Worm (Caenorhabditis elegans): ENCODE data around the gene sru-48.

Gene sru-48

DNA sequence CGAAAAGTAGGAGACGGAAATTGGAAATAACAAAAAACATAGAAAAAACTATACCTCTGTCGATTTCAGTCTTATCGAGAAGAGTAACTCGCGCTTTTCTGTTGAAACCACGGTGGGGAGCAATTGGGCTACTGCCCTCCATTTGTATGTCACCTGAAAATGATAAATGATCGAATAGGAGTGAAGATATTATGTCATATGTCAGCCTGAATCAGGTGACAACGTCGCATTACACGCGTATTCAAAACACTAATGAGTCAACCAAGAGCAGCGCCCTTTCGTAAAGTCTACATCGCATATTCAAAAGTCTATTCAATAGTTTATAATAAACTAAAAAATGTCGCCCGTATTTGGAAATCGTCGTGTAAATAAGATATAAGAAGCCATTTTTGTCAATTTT, 27.0 kb upstream of the sru-48 start:
- no peak for TF ChIP-seq ztf-23 (GFP tag; IDR thresholded peaks at IDR 0.05)

DNA sequence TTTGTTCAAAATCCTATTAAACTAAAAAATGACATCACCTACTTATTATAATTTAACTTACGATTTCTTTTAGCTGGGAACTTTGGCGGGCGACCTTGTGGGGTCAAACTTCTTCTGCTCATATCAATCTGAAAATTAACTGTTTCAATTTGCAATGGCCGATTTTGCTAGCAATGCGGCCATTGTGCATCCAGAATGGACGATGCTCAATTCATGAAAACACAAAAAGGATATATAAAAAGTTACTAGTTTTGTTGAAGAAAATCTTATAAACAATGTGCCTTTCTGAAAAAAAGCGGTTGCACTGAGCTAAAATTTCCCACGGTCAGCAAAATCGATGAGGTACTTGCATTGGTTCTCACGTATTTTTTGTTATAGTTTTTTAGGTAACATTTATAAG, 25.7 kb upstream of the sru-48 start, which contains the start of gene C31H2.3:
Gene C31H2.3, minus strand, starts transcription at position 101 of the 400 bp plus-strand sequence.
- no peak for TF ChIP-seq flt-1 (GFP tag; IDR thresholded peaks at IDR 0.05)
- TF ChIP-seq ztf-29 (GFP tag; IDR thresholded peaks at IDR 0.05): no peak
- no peak for TF ChIP-seq ztf-23 (GFP tag; IDR thresholded peaks at IDR 0.05)
- TF ChIP-seq tab-1 (GFP tag; IDR thresholded peaks at IDR 0.05): no peak
- no peak for TF ChIP-seq med-1 (GFP tag; optimal IDR thresholded peaks at IDR 0.05; ENCODE audit: insufficient read depth)
- TF ChIP-seq klf-2 (GFP tag; conservative IDR thresholded peaks at IDR 0.05): no peak
- no peak for TF ChIP-seq T22C8.4 (GFP tag; IDR thresholded peaks at IDR 0.05)
- no peak for TF ChIP-seq ref-1 (GFP tag; conservative IDR thresholded peaks at IDR 0.05)
- no peak for TF ChIP-seq cog-1 (tag; optimal IDR thresholded peaks at IDR 0.05)

DNA sequence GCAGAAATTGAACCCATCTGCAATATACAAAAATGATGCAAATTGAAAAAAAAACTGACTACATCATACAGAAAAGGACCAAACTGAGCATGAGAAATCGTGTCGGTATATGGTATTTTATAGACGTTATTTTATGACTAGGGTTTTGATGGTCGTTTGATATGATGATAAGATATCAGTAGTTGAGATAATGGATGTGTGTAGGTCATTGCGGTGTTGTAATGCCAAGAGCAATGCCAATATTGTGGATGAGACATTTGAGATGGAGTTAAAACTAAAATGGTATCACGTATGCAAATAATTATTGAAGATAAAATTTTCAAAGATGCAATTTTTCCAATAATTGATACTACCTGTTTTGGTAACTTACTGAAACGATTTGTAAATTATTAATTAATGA, 20.3 kb upstream of the sru-48 start, which contains the start of gene C31H2.4:
Gene C31H2.4, minus strand, starts transcription at position 19 of the 400 bp plus-strand sequence.
- no peak for TF ChIP-seq klf-2 (GFP tag; conservative IDR thresholded peaks at IDR 0.05)
- no peak for TF ChIP-seq flt-1 (GFP tag; IDR thresholded peaks at IDR 0.05)
- no peak for TF ChIP-seq cog-1 (tag; optimal IDR thresholded peaks at IDR 0.05)
- no peak for TF ChIP-seq tab-1 (GFP tag; IDR thresholded peaks at IDR 0.05)
- TF ChIP-seq ztf-29 (GFP tag; IDR thresholded peaks at IDR 0.05): no peak
- no peak for TF ChIP-seq ref-1 (GFP tag; conservative IDR thresholded peaks at IDR 0.05)
- TF ChIP-seq T22C8.4 (GFP tag; IDR thresholded peaks at IDR 0.05): no peak
- TF ChIP-seq ztf-23 (GFP tag; IDR thresholded peaks at IDR 0.05): no peak
- TF ChIP-seq med-1 (GFP tag; optimal IDR thresholded peaks at IDR 0.05; ENCODE audit: insufficient read depth): no peak

DNA sequence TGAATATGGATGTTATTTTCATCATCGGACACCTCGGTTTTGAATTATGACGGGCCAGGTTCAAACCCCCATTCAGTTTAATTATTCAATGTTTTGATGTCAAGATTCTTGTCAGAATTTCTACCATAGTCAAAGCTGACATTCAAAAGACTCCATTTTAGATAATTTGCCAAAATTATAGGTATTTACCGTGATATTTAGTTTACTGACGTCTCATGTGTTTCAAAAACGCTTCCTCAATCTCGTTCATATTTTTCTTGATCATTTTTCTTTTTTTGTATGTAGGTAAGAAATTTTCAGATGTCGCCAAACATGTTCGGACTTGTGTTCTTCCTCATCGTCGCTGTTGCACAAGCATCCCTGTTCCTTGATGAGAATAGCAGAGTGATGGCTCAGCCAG, 17.2 kb upstream of the sru-48 start, which contains the start of gene EGAP5.1:
Gene EGAP5.1, plus strand, starts transcription at position 301 of the 400 bp plus-strand sequence.
- TF ChIP-seq ztf-23 (GFP tag; IDR thresholded peaks at IDR 0.05): no peak
- no peak for TF ChIP-seq tab-1 (GFP tag; IDR thresholded peaks at IDR 0.05)
- TF ChIP-seq flt-1 (GFP tag; IDR thresholded peaks at IDR 0.05): no peak
- TF ChIP-seq ztf-29 (GFP tag; IDR thresholded peaks at IDR 0.05): no peak
- no peak for TF ChIP-seq cog-1 (tag; optimal IDR thresholded peaks at IDR 0.05)
- no peak for TF ChIP-seq ref-1 (GFP tag; conservative IDR thresholded peaks at IDR 0.05)
- TF ChIP-seq klf-2 (GFP tag; conservative IDR thresholded peaks at IDR 0.05): no peak
- TF ChIP-seq T22C8.4 (GFP tag; IDR thresholded peaks at IDR 0.05): no peak
- no peak for TF ChIP-seq med-1 (GFP tag; optimal IDR thresholded peaks at IDR 0.05; ENCODE audit: insufficient read depth)

DNA sequence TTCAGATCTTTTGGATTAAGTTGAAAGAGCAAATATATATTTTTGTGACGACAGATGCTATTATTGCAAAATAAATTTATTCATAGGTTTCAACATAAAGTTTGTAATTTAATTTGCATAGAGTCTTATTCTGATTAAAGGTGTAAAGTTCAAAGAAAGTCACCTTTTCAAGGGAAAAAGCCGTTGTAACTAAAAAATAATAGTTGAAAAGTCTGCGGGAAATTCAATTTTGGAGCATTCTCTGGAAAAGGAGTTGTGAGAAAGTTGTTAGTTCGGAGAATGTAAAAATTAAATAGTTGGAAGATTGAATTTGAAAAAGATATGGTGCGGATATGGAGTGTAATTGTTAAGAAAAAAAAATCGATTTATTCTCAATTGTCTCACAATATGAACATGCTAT, 15.9 kb upstream of the sru-48 start:
- TF ChIP-seq klf-2 (GFP tag; conservative IDR thresholded peaks at IDR 0.05): no peak
- TF ChIP-seq tab-1 (GFP tag; IDR thresholded peaks at IDR 0.05): no peak
- no peak for TF ChIP-seq med-1 (GFP tag; optimal IDR thresholded peaks at IDR 0.05; ENCODE audit: insufficient read depth)
- TF ChIP-seq ztf-29 (GFP tag; IDR thresholded peaks at IDR 0.05): no peak
- no peak for TF ChIP-seq ref-1 (GFP tag; conservative IDR thresholded peaks at IDR 0.05)
- TF ChIP-seq cog-1 (tag; optimal IDR thresholded peaks at IDR 0.05): no peak
- no peak for TF ChIP-seq ztf-23 (GFP tag; IDR thresholded peaks at IDR 0.05)
- no peak for TF ChIP-seq T22C8.4 (GFP tag; IDR thresholded peaks at IDR 0.05)
- no peak for TF ChIP-seq flt-1 (GFP tag; IDR thresholded peaks at IDR 0.05)

DNA sequence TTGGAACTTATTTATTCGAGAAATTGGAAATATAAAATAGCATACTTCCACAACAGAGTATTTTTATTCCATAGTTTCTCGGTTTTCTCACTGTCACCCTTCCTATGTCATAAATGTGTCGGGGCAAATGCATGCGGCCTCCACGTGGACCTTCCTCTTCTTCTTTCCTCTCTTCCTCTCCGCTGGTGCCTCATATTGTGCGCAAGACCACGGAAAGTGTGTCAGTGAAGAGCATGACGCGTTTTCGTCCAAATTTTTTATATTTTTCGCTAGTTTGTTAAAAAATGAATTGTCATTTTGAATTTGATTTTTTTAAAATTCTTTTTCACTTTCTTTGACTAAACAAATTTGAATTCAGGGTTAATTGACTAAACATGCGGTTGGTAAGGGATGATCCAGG, 14.9 kb upstream of the sru-48 start, which contains the start of gene mans-3:
Gene mans-3, plus strand, starts transcription at position 359 of the 400 bp plus-strand sequence.
- TF ChIP-seq ztf-29 (GFP tag; IDR thresholded peaks at IDR 0.05) (0 out of 2 replicates have a peak, but pooled peaks have one; percentile 44), tab-1 (GFP tag; IDR thresholded peaks at IDR 0.05) (no peak), ztf-23 (GFP tag; IDR thresholded peaks at IDR 0.05) (peak; percentile 84), ref-1 (GFP tag; conservative IDR thresholded peaks at IDR 0.05) (0 out of 2 replicates have a peak, but pooled peaks have one; percentile 51), T22C8.4 (GFP tag; IDR thresholded peaks at IDR 0.05) (no peak), klf-2 (GFP tag; conservative IDR thresholded peaks at IDR 0.05) (peak; percentile 33; the same call in 1 of the 2 replicates), cog-1 (tag; optimal IDR thresholded peaks at IDR 0.05) (peak; percentile 82), flt-1 (GFP tag; IDR thresholded peaks at IDR 0.05) (peak; percentile 75), med-1 (GFP tag; optimal IDR thresholded peaks at IDR 0.05; ENCODE audit: insufficient read depth) (no peak)

DNA sequence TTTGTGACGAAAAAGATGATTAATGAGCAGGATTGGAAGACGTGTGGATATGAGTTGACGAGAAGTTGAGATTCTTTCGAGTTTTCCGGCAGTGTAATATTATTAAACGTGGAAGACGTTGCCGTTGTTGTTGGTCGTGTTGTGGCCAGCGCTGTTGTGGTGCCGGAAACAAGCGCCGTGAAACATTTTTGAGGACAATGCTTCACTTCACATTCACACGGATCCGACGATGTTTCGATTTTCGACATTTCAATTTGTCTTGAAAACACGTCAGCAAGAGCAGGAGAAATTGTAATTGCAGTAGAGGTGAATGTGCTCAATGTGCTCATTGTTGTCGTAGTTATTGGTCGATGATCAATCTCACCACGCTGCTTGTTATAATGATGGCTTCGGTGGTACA, 11.2 kb upstream of the sru-48 start:
- TF ChIP-seq med-1 (GFP tag; optimal IDR thresholded peaks at IDR 0.05; ENCODE audit: insufficient read depth) (no peak), ref-1 (GFP tag; conservative IDR thresholded peaks at IDR 0.05) (no peak), ztf-23 (GFP tag; IDR thresholded peaks at IDR 0.05) (no peak), cog-1 (tag; optimal IDR thresholded peaks at IDR 0.05) (no peak), ztf-29 (GFP tag; IDR thresholded peaks at IDR 0.05) (no peak), flt-1 (GFP tag; IDR thresholded peaks at IDR 0.05) (no peak), tab-1 (GFP tag; IDR thresholded peaks at IDR 0.05) (no peak), klf-2 (GFP tag; conservative IDR thresholded peaks at IDR 0.05) (no peak), T22C8.4 (GFP tag; IDR thresholded peaks at IDR 0.05) (no peak)

DNA sequence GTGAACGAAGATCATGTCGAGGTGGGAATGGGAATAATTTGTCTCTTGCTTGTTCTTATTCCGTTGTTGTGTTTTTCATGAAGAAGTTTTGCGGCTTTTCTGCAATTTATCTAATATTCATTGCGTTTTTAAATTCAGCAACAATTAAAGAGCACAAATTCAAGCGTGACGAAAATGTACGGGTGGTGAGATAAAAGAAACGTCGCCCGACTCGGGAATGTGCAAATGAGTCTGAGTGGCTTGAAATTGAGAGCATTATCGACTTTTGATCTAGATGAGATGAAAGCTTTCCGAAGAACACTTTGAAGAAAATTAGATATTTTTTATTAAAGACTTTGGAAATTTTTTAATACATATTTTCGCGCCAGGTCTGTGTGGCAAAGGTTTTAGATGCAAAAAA, 8.9 kb upstream of the sru-48 start, which contains the start of gene T03G11.10:
Gene T03G11.10, minus strand, starts transcription at position 101 of the 400 bp plus-strand sequence.
- TF ChIP-seq ztf-23 (GFP tag; IDR thresholded peaks at IDR 0.05) (no peak), med-1 (GFP tag; optimal IDR thresholded peaks at IDR 0.05; ENCODE audit: insufficient read depth) (no peak), ztf-29 (GFP tag; IDR thresholded peaks at IDR 0.05) (no peak), ref-1 (GFP tag; conservative IDR thresholded peaks at IDR 0.05) (no peak), tab-1 (GFP tag; IDR thresholded peaks at IDR 0.05) (no peak), flt-1 (GFP tag; IDR thresholded peaks at IDR 0.05) (no peak), T22C8.4 (GFP tag; IDR thresholded peaks at IDR 0.05) (no peak), klf-2 (GFP tag; conservative IDR thresholded peaks at IDR 0.05) (no peak), cog-1 (tag; optimal IDR thresholded peaks at IDR 0.05) (no peak)

DNA sequence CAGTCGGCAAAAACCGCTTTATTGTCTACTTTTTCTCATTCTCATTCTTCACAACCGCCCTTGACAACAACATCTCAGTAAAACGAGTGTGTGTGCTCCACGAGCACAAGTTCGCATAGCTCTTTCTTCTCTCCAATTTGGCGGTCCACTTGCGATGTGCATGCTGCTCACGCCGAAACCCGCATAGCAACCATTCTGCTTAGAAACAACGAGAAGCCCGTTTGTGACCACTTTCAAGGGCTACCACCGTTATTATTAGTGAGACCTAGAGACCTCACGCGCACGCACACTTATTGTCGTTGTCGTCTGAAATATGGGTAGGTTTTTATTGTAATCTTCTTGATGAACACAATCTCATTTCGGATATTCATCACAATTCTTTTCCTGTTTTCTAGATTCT, 5.7 kb upstream of the sru-48 start, which contains the start of gene zchc-1A:
Gene zchc-1A, plus strand, starts transcription at position 114 of the 400 bp plus-strand sequence.
- no peak for TF ChIP-seq med-1 (GFP tag; optimal IDR thresholded peaks at IDR 0.05; ENCODE audit: insufficient read depth)
- no peak for TF ChIP-seq cog-1 (tag; optimal IDR thresholded peaks at IDR 0.05)
- no peak for TF ChIP-seq ref-1 (GFP tag; conservative IDR thresholded peaks at IDR 0.05)
- TF ChIP-seq T22C8.4 (GFP tag; IDR thresholded peaks at IDR 0.05): no peak
- no peak for TF ChIP-seq ztf-29 (GFP tag; IDR thresholded peaks at IDR 0.05)
- TF ChIP-seq klf-2 (GFP tag; conservative IDR thresholded peaks at IDR 0.05): no peak
- no peak for TF ChIP-seq flt-1 (GFP tag; IDR thresholded peaks at IDR 0.05)
- no peak for TF ChIP-seq tab-1 (GFP tag; IDR thresholded peaks at IDR 0.05)
- TF ChIP-seq ztf-23 (GFP tag; IDR thresholded peaks at IDR 0.05): no peak

All from whole organism, midembryonic.